Worm (Caenorhabditis elegans) whole organism, L4/young adult: ENCODE measurements around the gene srd-43.

ENCODE experiments used
- W03F9.2 ChIP-seq: fragments of 150-350 bp; optimal IDR thresholded peaks from 2 replicates; lab custom pipeline; 2014; ENCODE audit warnings: missing biosample characterization, missing genetic modification characterization
- dao-5 ChIP-seq: sonication (generic microtip); optimal IDR thresholded peaks from 2 replicates; lab custom pipeline; 2016; ENCODE audit warnings: missing genotype, missing genetic modification characterization, moderate library complexity, missing compliant biosample characterization
- him-1 ChIP-seq: sonication (generic microtip); optimal IDR thresholded peaks from 2 replicates; lab custom pipeline; 2016; ENCODE audit warnings: missing genotype, missing genetic modification reagents, missing genetic modification characterization, missing compliant biosample characterization

- TF ChIP-seq him-1 (tag; lab: Kevin White, UChicago), result no peak
- no peak for TF ChIP-seq dao-5 (tag; lab: Kevin White, UChicago)
- no peak for TF ChIP-seq W03F9.2 (tag; lab: Kevin White, UChicago)
These were observed 26.8 kb downstream of the srd-43 start, which contains the start of gene phf-33 for ce11 chrX:13278876-13279275.
